Worm (Caenorhabditis elegans): ENCODE data around the gene fbxa-136.

The fbxa-136 gene

DNA sequence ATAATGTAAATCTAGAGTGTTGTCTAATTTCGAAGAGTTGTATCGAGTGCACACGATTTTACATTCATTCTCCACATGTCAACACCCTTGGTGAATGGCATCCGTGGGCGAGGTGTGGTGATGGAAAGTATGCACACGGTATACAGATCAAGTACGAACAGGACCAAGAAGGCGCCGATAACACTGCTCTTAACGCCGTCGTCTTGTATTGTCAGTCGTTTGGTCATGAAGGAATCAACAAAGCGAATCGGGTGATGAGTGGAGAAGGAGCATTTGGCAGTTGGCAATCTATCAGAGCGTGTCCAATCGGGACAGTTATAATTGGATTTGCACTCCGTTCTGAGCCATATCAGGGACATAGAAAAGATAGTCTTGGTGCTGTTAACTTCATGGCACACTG lies 12.4 kb downstream of the fbxa-136 start:
- no peak for TF ChIP-seq dpl-1 (GFP tag; optimal IDR thresholded peaks at IDR 0.05)
- TF ChIP-seq sup-37 (GFP tag; optimal IDR thresholded peaks at IDR 0.05): no peak
- TF ChIP-seq mdl-1 (tag; optimal IDR thresholded peaks at IDR 0.05): no peak
- TF ChIP-seq nhr-90 (tag; optimal IDR thresholded peaks at IDR 0.05; ENCODE audit: poor library complexity): no peak
- no peak for TF ChIP-seq ztf-11 (tag; optimal IDR thresholded peaks at IDR 0.05)
- no peak for TF ChIP-seq nhr-19 (GFP tag; conservative IDR thresholded peaks at IDR 0.05)
- TF ChIP-seq mab-9 (GFP tag; IDR thresholded peaks at IDR 0.05): no peak
- TF ChIP-seq unc-30 (tag; optimal IDR thresholded peaks at IDR 0.05): no peak
- no peak for TF ChIP-seq ceh-8 (GFP tag; optimal IDR thresholded peaks at IDR 0.05)
- TF ChIP-seq pag-3 (tag; optimal IDR thresholded peaks at IDR 0.05; ENCODE audit: borderline replicate concordance, insufficient read depth): no peak
- TF ChIP-seq aha-1 (tag; optimal IDR thresholded peaks at IDR 0.05): no peak
- no peak for TF ChIP-seq C04F5.9 (tag; optimal IDR thresholded peaks at IDR 0.05)
- TF ChIP-seq dsc-1 (tag; optimal IDR thresholded peaks at IDR 0.05): no peak
- no peak for TF ChIP-seq lin-13 (GFP tag; optimal IDR thresholded peaks at IDR 0.05)
- no peak for TF ChIP-seq swsn-7 (tag; optimal IDR thresholded peaks at IDR 0.05)
- TF ChIP-seq tlp-1 (tag; optimal IDR thresholded peaks at IDR 0.05): no peak
- TF ChIP-seq elt-2 (tag; optimal IDR thresholded peaks at IDR 0.05): no peak
- no peak for TF ChIP-seq hpl-2 (GFP tag; optimal IDR thresholded peaks at IDR 0.05)

DNA sequence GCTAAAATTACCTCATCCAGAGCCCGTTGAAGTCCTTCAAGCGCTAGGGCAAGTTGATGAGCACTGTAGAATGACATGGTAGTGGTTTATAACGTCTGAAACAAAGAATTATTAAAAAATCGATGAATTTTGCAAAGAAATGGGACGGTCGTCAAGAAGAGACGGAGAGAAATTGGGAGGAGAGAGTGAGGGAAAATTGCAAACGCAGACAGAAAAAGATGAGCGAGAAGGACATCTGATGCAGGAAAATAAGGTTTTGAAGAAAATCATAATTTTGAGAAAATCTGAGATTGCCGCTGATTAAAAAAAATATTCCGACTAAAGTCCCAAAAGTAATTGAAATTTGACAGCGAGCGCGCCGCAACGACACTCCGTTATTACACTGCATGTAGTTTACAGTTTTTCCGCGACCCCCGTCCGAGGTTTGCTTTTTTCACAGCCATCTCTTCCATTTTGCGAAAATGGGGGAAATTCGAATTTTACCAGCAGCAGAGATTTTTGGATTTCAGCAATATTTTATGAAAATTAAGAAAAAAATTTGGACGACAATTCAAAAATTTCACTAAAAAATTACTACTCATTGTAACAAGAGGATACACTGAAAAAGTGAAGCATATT lies 17.6 kb downstream of the fbxa-136 start, which contains the start of gene C18D4.6:
TSS of gene C18D4.6 (minus strand) at position 97 of the 618 bp plus-strand sequence.
- TF ChIP-seq lin-14 (GFP tag; optimal IDR thresholded peaks at IDR 0.05): no peak
- peak; percentile 11 for TF ChIP-seq rnt-1 (tag; optimal IDR thresholded peaks at IDR 0.05)
- TF ChIP-seq snu-23 (GFP tag; optimal IDR thresholded peaks at IDR 0.05): peak; percentile 13
- no peak for TF ChIP-seq C34B4.2 (tag; optimal IDR thresholded peaks at IDR 0.05)
- no peak for TF ChIP-seq ces-1 (GFP tag; optimal IDR thresholded peaks at IDR 0.05)
- no peak for TF ChIP-seq F16B12.6 (tag; optimal IDR thresholded peaks at IDR 0.05)
- TF ChIP-seq lin-39 (tag; optimal IDR thresholded peaks at IDR 0.05): no peak
- TF ChIP-seq dsc-1 (tag; optimal IDR thresholded peaks at IDR 0.05): no peak
- no peak for TF ChIP-seq egl-27 (tag; optimal IDR thresholded peaks at IDR 0.05)
- TF ChIP-seq lir-3 (tag; optimal IDR thresholded peaks at IDR 0.05; ENCODE audit: poor library complexity): no peak
- no peak for TF ChIP-seq nhr-19 (GFP tag; conservative IDR thresholded peaks at IDR 0.05)
- peak; percentile 41 to 88 for TF ChIP-seq lin-35 (GFP tag; optimal IDR thresholded peaks at IDR 0.05)
- TF ChIP-seq hlh-4 (tag; optimal IDR thresholded peaks at IDR 0.05): no peak
- peak; percentile 32 to 76 (median 54) for TF ChIP-seq dpl-1 (GFP tag; optimal IDR thresholded peaks at IDR 0.05)
- TF ChIP-seq efl-1 (optimal IDR thresholded peaks at IDR 0.05): peak; percentile 46 to 74
- TF ChIP-seq efl-1 (GFP tag; optimal IDR thresholded peaks at IDR 0.05 in 1 of 2): peak; percentile 70 to 96
- no peak for TF ChIP-seq mef-2 (tag; optimal IDR thresholded peaks at IDR 0.05)
- TF ChIP-seq grh-1 (GFP tag; IDR thresholded peaks at IDR 0.05): no peak
- TF ChIP-seq isw-1 (GFP tag; IDR thresholded peaks at IDR 0.05): no peak
- TF ChIP-seq nhr-84 (tag; optimal IDR thresholded peaks at IDR 0.05): no peak
- no peak for TF ChIP-seq alr-1 (tag; optimal IDR thresholded peaks at IDR 0.05; ENCODE audit: borderline replicate concordance)
- TF ChIP-seq mab-9 (GFP tag; IDR thresholded peaks at IDR 0.05): no peak
- no peak for TF ChIP-seq Y116A8C.19 (tag; optimal IDR thresholded peaks at IDR 0.05; ENCODE audit: borderline replicate concordance)
- no peak for TF ChIP-seq ceh-8 (GFP tag; optimal IDR thresholded peaks at IDR 0.05)
- no peak for TF ChIP-seq lin-13 (GFP tag; optimal IDR thresholded peaks at IDR 0.05)
- no peak for TF ChIP-seq mdl-1 (tag; optimal IDR thresholded peaks at IDR 0.05)
- TF ChIP-seq nhr-71 (tag; optimal IDR thresholded peaks at IDR 0.05): no peak
- TF ChIP-seq C16A3.4 (tag; optimal IDR thresholded peaks at IDR 0.05): no peak
- TF ChIP-seq sox-4 (tag; optimal IDR thresholded peaks at IDR 0.05): no peak
- TF ChIP-seq swsn-7 (tag; optimal IDR thresholded peaks at IDR 0.05): no peak
- no peak for TF ChIP-seq unc-62 (GFP tag; optimal IDR thresholded peaks at IDR 0.05)
- TF ChIP-seq ama-1 (optimal IDR thresholded peaks at IDR 0.05): no peak
- peak; percentile 23 for TF ChIP-seq lin-15B (tag; optimal IDR thresholded peaks at IDR 0.05)
- no peak for TF ChIP-seq nhr-77 (tag; optimal IDR thresholded peaks at IDR 0.05)
- no peak for TF ChIP-seq unc-98 (GFP tag; IDR thresholded peaks at IDR 0.05)
- TF ChIP-seq pqm-1 (tag; optimal IDR thresholded peaks at IDR 0.05): no peak
- TF ChIP-seq ceh-82 (tag; optimal IDR thresholded peaks at IDR 0.05): no peak
- TF ChIP-seq nhr-28 (tag; optimal IDR thresholded peaks at IDR 0.05): no peak
- no peak for TF ChIP-seq aly-2 (tag; optimal IDR thresholded peaks at IDR 0.05)
- no peak for TF ChIP-seq aha-1 (tag; optimal IDR thresholded peaks at IDR 0.05)
- TF ChIP-seq tbx-2 (tag; optimal IDR thresholded peaks at IDR 0.05): peak; percentile 17
